Fruit fly (Drosophila melanogaster): Measurements from ENCODE around the gene ppk22.

ppk22 gene

dm6 chr3R:24810844-24811625, 48.6 kb downstream of the ppk22 start (continued):
- TF ChIP-seq CG12769 (tag; optimal IDR thresholded peaks at IDR 0.05) (peak; percentile 96), gt (GFP tag; IDR thresholded peaks at IDR 0.05) (no peak), B-H2 (GFP tag; optimal IDR thresholded peaks at IDR 0.05) (peak; percentile 80), bbx (GFP tag; IDR thresholded peaks at IDR 0.05; ENCODE audit: partially characterized antibody) (no peak), CG15514 (GFP tag; optimal IDR thresholded peaks at IDR 0.05) (peak; percentile 82), CG12219 (GFP tag; optimal IDR thresholded peaks at IDR 0.05) (peak; percentile 92), CG17612 (GFP tag; IDR thresholded peaks at IDR 0.05) (peak; percentile 68; the same call in 1 of the 2 replicates), CG13775 (GFP tag; optimal IDR thresholded peaks at IDR 0.05) (peak; percentile 75), Fer1 (GFP tag; optimal IDR thresholded peaks at IDR 0.05) (peak; percentile 88), CkIIα-i1 (GFP tag; IDR thresholded peaks at IDR 0.05) (0 out of 2 replicates have a peak, but pooled peaks have one; percentile 24), CG34224 (GFP tag; IDR thresholded peaks at IDR 0.05; ENCODE audit: partially characterized antibody) (no peak), sug (tag; optimal IDR thresholded peaks at IDR 0.05) (peak; percentile 76), ash1 (GFP tag; optimal IDR thresholded peaks at IDR 0.05) (peak; percentile 82), tx (GFP tag; optimal IDR thresholded peaks at IDR 0.05) (peak; percentile 88), scrt (GFP tag; optimal IDR thresholded peaks at IDR 0.05) (peak; percentile 83), gem (tag; optimal IDR thresholded peaks at IDR 0.05) (peak; percentile 91), lab (GFP tag; optimal IDR thresholded peaks at IDR 0.05) (peak; percentile 95), bowl (GFP tag; IDR thresholded peaks at IDR 0.05) (peak; percentile 65; the same call in 1 of the 2 replicates), ato (GFP tag; IDR thresholded peaks at IDR 0.05; ENCODE audit: partially characterized antibody) (no peak), peb (GFP tag; IDR thresholded peaks at IDR 0.05) (peak; percentile 75), CG7271 (tag; optimal IDR thresholded peaks at IDR 0.05) (no peak), CG11093 (GFP tag; IDR thresholded peaks at IDR 0.05) (peak; percentile 80), danr (GFP tag; IDR thresholded peaks at IDR 0.05) (peak; percentile 75), CG18764 (GFP tag; optimal IDR thresholded peaks at IDR 0.05) (peak; percentile 72), CG32767 (GFP tag; IDR thresholded peaks at IDR 0.05) (peak; percentile 81), schlank (tag; optimal IDR thresholded peaks at IDR 0.05) (peak; percentile 91), CG18599 (GFP tag; optimal IDR thresholded peaks at IDR 0.05) (peak; percentile 93), NK7.1 (GFP tag; optimal IDR thresholded peaks at IDR 0.05) (peak; percentile 67), CG6854 (GFP tag; optimal IDR thresholded peaks at IDR 0.05) (peak; percentile 77), CG1603 (tag; optimal IDR thresholded peaks at IDR 0.05) (peak; percentile 91), CG5180 (GFP tag; optimal IDR thresholded peaks at IDR 0.05) (no peak), row (GFP tag; IDR thresholded peaks at IDR 0.05) (peak; percentile 93), chinmo (GFP tag; IDR thresholded peaks at IDR 0.05; ENCODE audit: partially characterized antibody) (no peak), pnt (GFP tag; optimal IDR thresholded peaks at IDR 0.05) (peak; percentile 70), slbo (GFP tag; IDR thresholded peaks at IDR 0.05) (peak; percentile 94), CG30431 (GFP tag; optimal IDR thresholded peaks at IDR 0.05) (peak; percentile 73), eyg (GFP tag; optimal IDR thresholded peaks at IDR 0.05) (peak; percentile 64), CG10274 (GFP tag; optimal IDR thresholded peaks at IDR 0.05) (peak; percentile 83), Dp (GFP tag; optimal IDR thresholded peaks at IDR 0.05) (peak; percentile 2), kni (GFP tag; optimal IDR thresholded peaks at IDR 0.05) (no peak), CG1529 (GFP tag; optimal IDR thresholded peaks at IDR 0.05) (peak; percentile 78), CG8290 (GFP tag; optimal IDR thresholded peaks at IDR 0.05) (peak; percentile 8), CG8290 (tag; optimal IDR thresholded peaks at IDR 0.05) (peak in 1 of 2 experiments; percentile 98), CoRest (tag; optimal IDR thresholded peaks at IDR 0.05) (peak; percentile 91), CG8924 (tag; optimal IDR thresholded peaks at IDR 0.05) (peak; percentile 86), gcm (GFP tag; optimal IDR thresholded peaks at IDR 0.05) (peak; percentile 82), slp2 (GFP tag; optimal IDR thresholded peaks at IDR 0.05) (peak; percentile 78), CG33213 (GFP tag; optimal IDR thresholded peaks at IDR 0.05) (peak; percentile 45)
